Fruit fly (Drosophila melanogaster) whole organism, prepupa: ENCODE results near the gene Septin4.
A peak's percentile ranks its signal among the peaks of the same experiment; 100 is the strongest.

Experiments
- CG11902 ChIP-seq: fragments of 200-800 bp; sonication (Bioruptor generic); optimal IDR thresholded peaks from 3 replicates; lab custom pipeline; 2016; ENCODE audit warnings: missing biosample characterization, missing genetic modification characterization
- CG16779 ChIP-seq: fragments of 200-800 bp; sonication (Bioruptor generic); optimal IDR thresholded peaks from 3 replicates; lab custom pipeline; 2017; ENCODE audit warnings: missing biosample characterization, mild to moderate bottlenecking, missing genetic modification characterization
- CG6276 ChIP-seq: fragments of 200-800 bp; sonication (Bioruptor generic); optimal IDR thresholded peaks from 2 replicates; lab custom pipeline; 2017; ENCODE audit warnings: missing biosample characterization, mild to moderate bottlenecking, missing genetic modification characterization
- CG6808 ChIP-seq: fragments of 200-800 bp; sonication (Bioruptor generic); optimal IDR thresholded peaks from 3 replicates; lab custom pipeline; 2017; ENCODE audit warnings: missing biosample characterization, missing genetic modification characterization, mild to moderate bottlenecking, moderate library complexity, missing genetic modification reagents
- CG7368 ChIP-seq: fragments of 200-800 bp; sonication (Bioruptor generic); optimal IDR thresholded peaks from 3 replicates; lab custom pipeline; 2016; ENCODE audit warnings: missing biosample characterization, missing genetic modification characterization
- CG8632 ChIP-seq: fragments of 200-800 bp; sonication (Bioruptor generic); optimal IDR thresholded peaks from 3 replicates; lab custom pipeline; 2016; ENCODE audit warnings: missing biosample characterization, missing genetic modification characterization
- Met ChIP-seq: fragments of 200-800 bp; sonication (Bioruptor generic); optimal IDR thresholded peaks from 3 replicates; lab custom pipeline; 2016; ENCODE audit warnings: missing biosample characterization, missing genetic modification characterization
- OdsH ChIP-seq: fragments of 200-800 bp; sonication (Bioruptor generic); optimal IDR thresholded peaks from 3 replicates; lab custom pipeline; 2016; ENCODE audit warnings: missing biosample characterization, missing genetic modification characterization
- Sox102F ChIP-seq: fragments of 200-800 bp; sonication (Bioruptor generic); optimal IDR thresholded peaks from 2 replicates; lab custom pipeline; 2016; ENCODE audit warnings: missing biosample characterization, mild to moderate bottlenecking, missing genetic modification characterization

- no peak for TF ChIP-seq CG16779 (tag; lab: Kevin White, UChicago)
- peak; percentile 22 for TF ChIP-seq Sox102F (GFP tag; lab: Kevin White, UChicago)
- TF ChIP-seq Met (GFP tag; lab: Kevin White, UChicago): peak; percentile 40
- peak; percentile 10 for TF ChIP-seq OdsH (GFP tag; lab: Kevin White, UChicago)
- TF ChIP-seq CG11902 (GFP tag; lab: Kevin White, UChicago): no peak
- no peak for TF ChIP-seq CG7368 (GFP tag; lab: Kevin White, UChicago)
- TF ChIP-seq CG6276 (GFP tag; lab: Kevin White, UChicago): no peak
- no peak for TF ChIP-seq CG8632 (GFP tag; lab: Kevin White, UChicago)
- TF ChIP-seq CG6808: no peak
Observed at dm6 chrX:16670691-16671481, 24.1 kb downstream of the Septin4 start.
